Fruit fly (Drosophila melanogaster): ENCODE results near the gene Rbp9.

- TF ChIP-seq CG6813 (GFP tag; optimal IDR thresholded peaks at IDR 0.05) (no peak), unc-4 (GFP tag; IDR thresholded peaks at IDR 0.05; ENCODE audit: partially characterized antibody) (no peak), CG14860 (GFP tag; IDR thresholded peaks at IDR 0.05; ENCODE audit: partially characterized antibody) (no peak), p53 (GFP tag; optimal IDR thresholded peaks at IDR 0.05) (no peak), CG9215 (GFP tag; IDR thresholded peaks at IDR 0.05) (no peak), gsb-n (tag; optimal IDR thresholded peaks at IDR 0.05) (no peak), fd3F (GFP tag; optimal IDR thresholded peaks at IDR 0.05) (no peak), Hmx (GFP tag; optimal IDR thresholded peaks at IDR 0.05) (no peak), Asciz (GFP tag; optimal IDR thresholded peaks at IDR 0.05) (no peak), sna (GFP tag; IDR thresholded peaks at IDR 0.05; ENCODE audit: partially characterized antibody) (no peak), Optix (GFP tag; IDR thresholded peaks at IDR 0.05) (no peak), Myb (GFP tag; optimal IDR thresholded peaks at IDR 0.05) (no peak), CG16813 (GFP tag; IDR thresholded peaks at IDR 0.05; ENCODE audit: partially characterized antibody) (no peak)
Observed at dm6 chr2L:2993702-2994101, 39.1 kb downstream of the Rbp9 start.

All from whole organism, embryonic.